Worm (Caenorhabditis elegans): ENCODE measurements around the gene lin-52.

DNA sequence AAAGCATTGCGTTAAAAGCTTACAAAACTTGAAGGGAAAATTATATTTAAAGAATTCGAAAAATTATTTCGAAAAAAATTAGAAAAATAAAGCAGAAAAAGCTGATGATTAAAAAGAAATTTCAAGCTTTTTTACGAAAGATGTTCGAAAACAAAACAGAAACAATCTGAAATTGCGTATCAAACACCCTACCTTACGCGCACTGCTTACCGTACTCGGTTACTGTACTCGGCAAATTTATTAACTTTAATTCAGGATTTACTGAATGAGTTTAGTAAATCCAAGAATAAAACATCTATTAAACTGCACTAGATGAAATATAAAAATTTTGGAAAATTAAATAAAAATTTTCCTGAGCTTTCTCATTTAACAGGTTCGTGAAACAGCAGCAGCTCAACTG lies 37.9 kb upstream of the lin-52 start:
- TF ChIP-seq elt-1 (tag; optimal IDR thresholded peaks at IDR 0.05) (no peak), unc-62 (GFP tag; optimal IDR thresholded peaks at IDR 0.05) (no peak), ceh-16 (tag; optimal IDR thresholded peaks at IDR 0.05) (no peak), nhr-6 (tag; optimal IDR thresholded peaks at IDR 0.05) (no peak)
